Worm (Caenorhabditis elegans): ENCODE results near the gene H40L08.3.

ce11 chrX:15078276-15078675 is 2.4 kb upstream of the H40L08.3 start:
- TF ChIP-seq ceh-82 (tag; optimal IDR thresholded peaks at IDR 0.05): no peak
- no peak for TF ChIP-seq tbx-2 (tag; optimal IDR thresholded peaks at IDR 0.05)
- TF ChIP-seq mdl-1 (tag; optimal IDR thresholded peaks at IDR 0.05): no peak
- TF ChIP-seq ceh-9 (tag; optimal IDR thresholded peaks at IDR 0.05): no peak
- no peak for TF ChIP-seq nhr-12 (tag; optimal IDR thresholded peaks at IDR 0.05)
- no peak for TF ChIP-seq nhr-76 (tag; optimal IDR thresholded peaks at IDR 0.05)
- TF ChIP-seq ama-1 (optimal IDR thresholded peaks at IDR 0.05): peak; percentile 2
- TF ChIP-seq lin-39 (tag; optimal IDR thresholded peaks at IDR 0.05): no peak
- TF ChIP-seq nhr-28 (tag; optimal IDR thresholded peaks at IDR 0.05): no peak

Measured in whole organism, L3 larva.